Worm (Caenorhabditis elegans) whole organism, L1 larva: ENCODE results near the gene F43E2.1.

ENCODE experiments used
- C04F5.9 ChIP-seq: sonication (generic microtip); optimal IDR thresholded peaks from 2 replicates; lab custom pipeline; 2016; ENCODE audit warnings: missing genetic modification characterization, missing compliant biosample characterization
- C34B4.2 ChIP-seq: sonication (generic microtip); optimal IDR thresholded peaks from 2 replicates; lab custom pipeline; 2017; ENCODE audit warnings: mild to moderate bottlenecking, missing genetic modification characterization, missing compliant biosample characterization
- F16B12.6 ChIP-seq: fragments of 150-350 bp; optimal IDR thresholded peaks from 2 replicates; lab custom pipeline; 2014; ENCODE audit warnings: missing biosample characterization, missing genetic modification characterization
- Y116A8C.19 ChIP-seq: sonication (generic microtip); optimal IDR thresholded peaks from 2 replicates; lab custom pipeline; 2016; ENCODE audit warnings: missing compliant biosample characterization, missing genetic modification characterization, borderline replicate concordance
- ama-1 ChIP-seq: fragments of 150-350 bp; optimal IDR thresholded peaks from 2 replicates; lab custom pipeline; 2014
- ceh-8 ChIP-seq: fragments of 200-800 bp; sonication (Bioruptor generic); optimal IDR thresholded peaks from 2 replicates; lab custom pipeline; 2018; ENCODE audit warnings: mild to moderate bottlenecking, missing genetic modification characterization, moderate library complexity, missing compliant biosample characterization
- ceh-88 ChIP-seq: fragments of 200-800 bp; sonication (Bioruptor generic); IDR thresholded peaks from 2 replicates; pipeline ENCODE4 v1.3.6; 2022; ENCODE audit warnings: missing genetic modification characterization, missing compliant biosample characterization
- ces-1 ChIP-seq: fragments of 150-350 bp; optimal IDR thresholded peaks from 2 replicates; lab custom pipeline; 2014; ENCODE audit warnings: missing biosample characterization, missing genetic modification reagents, missing genetic modification characterization
- dpl-1 ChIP-seq, 3 experiments: fragments of 150-350 bp in 2 of 3; sonication (generic microtip) in 1 of 3; optimal IDR thresholded peaks; 2 replicates each; lab custom pipeline; 2014 to 2017; ENCODE audit warnings: missing biosample characterization in 3 of 3, missing genetic modification characterization in 3 of 3, missing genetic modification reagents in 3 of 3
- dsc-1 ChIP-seq: sonication (generic microtip); optimal IDR thresholded peaks from 2 replicates; lab custom pipeline; 2016; ENCODE audit warnings: mild to moderate bottlenecking, missing genetic modification characterization, missing compliant biosample characterization
- efl-1 ChIP-seq, 4 experiments: fragments of 150-350 bp; optimal IDR thresholded peaks in 3 of 4; peaks in 1 of 4; 1 replicate in 1 of 4; 2 replicates in 3 of 4; lab custom pipeline; 2014; ENCODE audit warnings: missing biosample characterization in 2 of 4, missing genetic modification characterization in 2 of 4, missing genetic modification reagents in 2 of 4
- efl-3 ChIP-seq: fragments of 200-800 bp; sonication (Bioruptor generic); optimal IDR thresholded peaks from 2 replicates; lab custom pipeline; 2018; ENCODE audit warnings: mild to moderate bottlenecking, missing genetic modification characterization, missing compliant biosample characterization
- egl-13 ChIP-seq: sonication (generic microtip); optimal IDR thresholded peaks from 2 replicates; lab custom pipeline; 2016; ENCODE audit warnings: missing genotype, missing genetic modification reagents, missing genetic modification characterization, missing compliant biosample characterization
- egl-27 ChIP-seq, 2 experiments: fragments of 150-350 bp in 1 of 2; sonication (generic microtip); optimal IDR thresholded peaks; 3 replicates each; lab custom pipeline; 2017 to 2018; ENCODE audit warnings: missing biosample characterization in 2 of 2, missing genetic modification characterization in 2 of 2, missing genetic modification reagents in 2 of 2
- elt-2 ChIP-seq: sonication (generic microtip); optimal IDR thresholded peaks from 2 replicates; lab custom pipeline; 2016; ENCODE audit warnings: missing genetic modification characterization, mild to moderate bottlenecking, inconsistent platforms, missing compliant biosample characterization, missing genetic modification reagents
- elt-3 ChIP-seq, 6 experiments: fragments of 150-350 bp in 1 of 6; sonication (generic microtip); optimal IDR thresholded peaks; 2 replicates each; lab custom pipeline; 2017 to 2018; ENCODE audit warnings: missing biosample characterization in 6 of 6, missing genetic modification characterization in 6 of 6, inconsistent platforms in 1 of 6
- ets-5 ChIP-seq: fragments of 200-800 bp; sonication (Bioruptor generic); IDR thresholded peaks from 2 replicates; pipeline ENCODE4 v1.3.6; 2022; ENCODE audit warnings: missing genetic modification characterization, missing compliant biosample characterization
- fkh-10 ChIP-seq: sonication (generic microtip); optimal IDR thresholded peaks from 2 replicates; lab custom pipeline; 2017; ENCODE audit warnings: missing biosample characterization, missing genetic modification reagents, missing genetic modification characterization
- hlh-17 ChIP-seq: fragments of 200-800 bp; sonication (Bioruptor generic); optimal IDR thresholded peaks from 2 replicates; lab custom pipeline; 2018; ENCODE audit warnings: missing genetic modification characterization, mild to moderate bottlenecking, missing compliant biosample characterization, moderate library complexity, borderline replicate concordance
- hlh-4 ChIP-seq: sonication (generic microtip); optimal IDR thresholded peaks from 2 replicates; lab custom pipeline; 2016; ENCODE audit warnings: mild to moderate bottlenecking, missing genetic modification characterization, missing compliant biosample characterization
- hpl-2 ChIP-seq: fragments of 150-350 bp; optimal IDR thresholded peaks from 2 replicates; lab custom pipeline; 2014; ENCODE audit warnings: missing biosample characterization, missing genetic modification reagents, missing genetic modification characterization
- irx-1 ChIP-seq: sonication (generic microtip); optimal IDR thresholded peaks from 2 replicates; lab custom pipeline; 2016; ENCODE audit warnings: missing genetic modification characterization, missing compliant biosample characterization
- isw-1 ChIP-seq: fragments of 200-800 bp; sonication (Bioruptor generic); IDR thresholded peaks from 2 replicates; pipeline ENCODE4 v1.3.6; 2022; ENCODE audit warnings: missing genetic modification characterization, missing compliant biosample characterization
- jun-1 ChIP-seq: fragments of 150-350 bp; optimal IDR thresholded peaks from 2 replicates; lab custom pipeline; 2014; ENCODE audit warnings: missing biosample characterization, missing genetic modification reagents, missing genetic modification characterization
- lin-13 ChIP-seq: fragments of 150-350 bp; optimal IDR thresholded peaks from 2 replicates; lab custom pipeline; 2014; ENCODE audit warnings: missing biosample characterization, missing genetic modification reagents, missing genetic modification characterization
- lin-15B ChIP-seq: fragments of 150-350 bp; sonication (generic microtip); optimal IDR thresholded peaks from 3 replicates; lab custom pipeline; 2014; ENCODE audit warnings: missing biosample characterization, missing genetic modification characterization
- lin-39 ChIP-seq: fragments of 150-350 bp; optimal IDR thresholded peaks from 2 replicates; lab custom pipeline; 2014; ENCODE audit warnings: missing biosample characterization, missing genetic modification reagents, missing genetic modification characterization
- lir-3 ChIP-seq: sonication (generic microtip); optimal IDR thresholded peaks from 2 replicates; lab custom pipeline; 2016; ENCODE audit warnings: mild to moderate bottlenecking, missing genetic modification characterization, moderate library complexity, missing compliant biosample characterization; ENCODE audit not compliant: poor library complexity
- lsy-2 ChIP-seq, 2 experiments: fragments of 150-350 bp; optimal IDR thresholded peaks; 2 replicates each; lab custom pipeline; 2014; ENCODE audit warnings: missing biosample characterization in 2 of 2, missing genetic modification characterization in 2 of 2
- mab-9 ChIP-seq: fragments of 200-800 bp; sonication (Bioruptor generic); IDR thresholded peaks from 2 replicates; pipeline ENCODE4 v1.3.6; 2022; ENCODE audit warnings: missing genetic modification reagents, missing genetic modification characterization, missing compliant biosample characterization
- mdl-1 ChIP-seq, 2 experiments: fragments of 150-350 bp; optimal IDR thresholded peaks; 2 replicates each; lab custom pipeline; 2014 to 2017; ENCODE audit warnings: missing biosample characterization in 2 of 2, missing genetic modification characterization in 2 of 2, inconsistent platforms in 1 of 2
- mef-2 ChIP-seq: fragments of 150-350 bp; optimal IDR thresholded peaks from 2 replicates; lab custom pipeline; 2014; ENCODE audit warnings: missing biosample characterization, missing genetic modification characterization
- mep-1 ChIP-seq: fragments of 150-350 bp; optimal IDR thresholded peaks from 2 replicates; lab custom pipeline; 2014; ENCODE audit warnings: missing biosample characterization, missing genetic modification characterization
- nhr-11 ChIP-seq: fragments of 150-350 bp; optimal IDR thresholded peaks from 2 replicates; lab custom pipeline; 2014; ENCODE audit warnings: missing biosample characterization, missing genetic modification characterization
- nhr-20 ChIP-seq: sonication (generic microtip); optimal IDR thresholded peaks from 2 replicates; lab custom pipeline; 2016; ENCODE audit warnings: mild to moderate bottlenecking, missing genetic modification characterization, missing compliant biosample characterization
- nhr-237 ChIP-seq: fragments of 150-350 bp; optimal IDR thresholded peaks from 2 replicates; lab custom pipeline; 2014; ENCODE audit warnings: missing biosample characterization, missing genetic modification characterization
- nhr-47 ChIP-seq: sonication (generic microtip); optimal IDR thresholded peaks from 2 replicates; lab custom pipeline; 2016; ENCODE audit warnings: mild to moderate bottlenecking, missing genetic modification characterization, moderate library complexity, missing compliant biosample characterization
- nhr-76 ChIP-seq: sonication (generic microtip); optimal IDR thresholded peaks from 2 replicates; lab custom pipeline; 2017; ENCODE audit warnings: missing biosample characterization, missing genetic modification characterization
- nhr-77 ChIP-seq: fragments of 150-350 bp; optimal IDR thresholded peaks from 2 replicates; lab custom pipeline; 2014; ENCODE audit warnings: missing biosample characterization, missing genetic modification characterization
- nhr-85 ChIP-seq: sonication (generic microtip); peaks from one replicate; lab custom pipeline; 2016; ENCODE audit warnings: missing genetic modification characterization, inconsistent platforms, missing compliant biosample characterization
- pqm-1 ChIP-seq: sonication (generic microtip); optimal IDR thresholded peaks from 3 replicates; lab custom pipeline; 2017; ENCODE audit warnings: missing biosample characterization, missing genetic modification characterization
- rnt-1 ChIP-seq: sonication (generic microtip); optimal IDR thresholded peaks from 2 replicates; lab custom pipeline; 2016; ENCODE audit warnings: mild to moderate bottlenecking, missing genetic modification characterization, moderate library complexity, missing compliant biosample characterization
- skn-1 ChIP-seq: fragments of 150-350 bp; optimal IDR thresholded peaks from 2 replicates; lab custom pipeline; 2014; ENCODE audit warnings: missing biosample characterization, missing genetic modification characterization
- sup-37 ChIP-seq: fragments of 200-800 bp; sonication (Bioruptor generic); optimal IDR thresholded peaks from 2 replicates; lab custom pipeline; 2018; ENCODE audit warnings: mild to moderate bottlenecking, missing genetic modification characterization, missing compliant biosample characterization
- swsn-7 ChIP-seq: sonication (generic microtip); optimal IDR thresholded peaks from 2 replicates; lab custom pipeline; 2016; ENCODE audit warnings: missing genetic modification characterization, missing compliant biosample characterization
- tbx-2 ChIP-seq: sonication (generic microtip); optimal IDR thresholded peaks from 2 replicates; lab custom pipeline; 2016; ENCODE audit warnings: missing genetic modification characterization, missing compliant biosample characterization
- tlp-1 ChIP-seq: fragments of 150-350 bp; optimal IDR thresholded peaks from 2 replicates; lab custom pipeline; 2014; ENCODE audit warnings: missing biosample characterization, missing genetic modification characterization
- unc-130 ChIP-seq: fragments of 150-350 bp; optimal IDR thresholded peaks from 2 replicates; lab custom pipeline; 2017; ENCODE audit warnings: missing biosample characterization, missing genetic modification characterization, inconsistent platforms
- unc-30 ChIP-seq: sonication (generic microtip); optimal IDR thresholded peaks from 2 replicates; lab custom pipeline; 2017; ENCODE audit warnings: missing biosample characterization, missing genetic modification characterization
- unc-86 ChIP-seq: sonication (generic microtip); optimal IDR thresholded peaks from 2 replicates; lab custom pipeline; 2016; ENCODE audit warnings: missing genetic modification characterization, missing compliant biosample characterization
- vab-15 ChIP-seq: sonication (generic microtip); optimal IDR thresholded peaks from 2 replicates; lab custom pipeline; 2017; ENCODE audit warnings: missing genotype, mild to moderate bottlenecking, missing genetic modification characterization, missing compliant biosample characterization
- xbp-1 ChIP-seq: sonication (generic microtip); optimal IDR thresholded peaks from 2 replicates; lab custom pipeline; 2016; ENCODE audit warnings: missing genetic modification characterization, missing compliant biosample characterization
- zag-1 ChIP-seq: fragments of 150-350 bp; optimal IDR thresholded peaks from 2 replicates; lab custom pipeline; 2014; ENCODE audit warnings: missing biosample characterization, missing genetic modification characterization
- zip-4 ChIP-seq: fragments of 200-800 bp; sonication (Bioruptor generic); optimal IDR thresholded peaks from 2 replicates; lab custom pipeline; 2018; ENCODE audit warnings: mild to moderate bottlenecking, missing genetic modification characterization, moderate library complexity, missing compliant biosample characterization

The F43E2.1 gene

ce11 chrII:7326997-7327396, 48.1 kb upstream of the F43E2.1 start (continued):
- no peak for TF ChIP-seq ama-1 (lab: Kevin White, UChicago)
- no peak for TF ChIP-seq mdl-1 (tag; optimal IDR thresholded peaks at IDR 0.05; lab: Kevin White, UChicago)
- no peak for TF ChIP-seq ets-5 (GFP tag; lab: Robert Waterston, UW)
- no peak for TF ChIP-seq zag-1
- peak; percentile 74 for TF ChIP-seq tbx-2
- no peak for TF ChIP-seq efl-3 (GFP tag; lab: Kevin White, UChicago)
- TF ChIP-seq elt-3 (tag; optimal IDR thresholded peaks at IDR 0.05; lab: Kevin White, UChicago), result no peak
- TF ChIP-seq nhr-47 (tag; lab: Kevin White, UChicago), result peak; percentile 64
- TF ChIP-seq ceh-88, result no peak
- TF ChIP-seq lsy-2 (tag; optimal IDR thresholded peaks at IDR 0.05; lab: Kevin White, UChicago), result peak in 1 of 2 experiments; percentile 62
- TF ChIP-seq efl-1 (optimal IDR thresholded peaks at IDR 0.05; lab: Kevin White, UChicago), result peak; percentile 27 to 30
- TF ChIP-seq efl-1 (GFP tag; optimal IDR thresholded peaks at IDR 0.05 in 1 of 2; lab: Kevin White, UChicago), result no peak
- no peak for TF ChIP-seq skn-1 (tag; lab: Kevin White, UChicago)
- no peak for TF ChIP-seq nhr-237 (tag; lab: Kevin White, UChicago)
- no peak for TF ChIP-seq zip-4 (GFP tag; lab: Kevin White, UChicago)
- peak; percentile 67 for TF ChIP-seq irx-1
- TF ChIP-seq vab-15 (tag; lab: Kevin White, UChicago), result no peak
- TF ChIP-seq lin-13 (GFP tag; lab: Kevin White, UChicago), result no peak
- TF ChIP-seq hlh-17 (GFP tag; lab: Kevin White, UChicago), result no peak
- no peak for TF ChIP-seq C34B4.2
- peak; percentile 17 for TF ChIP-seq egl-13 (tag; lab: Kevin White, UChicago)
- TF ChIP-seq dpl-1 (GFP tag; optimal IDR thresholded peaks at IDR 0.05; lab: Kevin White, UChicago), result peak in 1 of 3 experiments; percentile 22
- TF ChIP-seq hlh-4 (tag; lab: Kevin White, UChicago), result no peak
- no peak for TF ChIP-seq mef-2
- no peak for TF ChIP-seq Y116A8C.19 (tag; lab: Kevin White, UChicago)
- TF ChIP-seq sup-37 (GFP tag; lab: Kevin White, UChicago), result no peak
- no peak for TF ChIP-seq C04F5.9 (tag; lab: Kevin White, UChicago)
- TF ChIP-seq mab-9 (GFP tag; lab: Robert Waterston, UW), result no peak
- peak; percentile 68 for TF ChIP-seq swsn-7 (tag; lab: Kevin White, UChicago)
- no peak for TF ChIP-seq nhr-76
- peak; percentile 50 for TF ChIP-seq isw-1
- TF ChIP-seq jun-1, result peak; percentile 16
- no peak for TF ChIP-seq elt-2 (tag; lab: Kevin White, UChicago)
- peak; percentile 38 for TF ChIP-seq dsc-1 (tag; lab: Kevin White, UChicago)
- peak; percentile 43 for TF ChIP-seq xbp-1 (tag; lab: Kevin White, UChicago)
- no peak for TF ChIP-seq lir-3
- TF ChIP-seq tlp-1 (tag; lab: Kevin White, UChicago), result no peak
- peak; percentile 63 for TF ChIP-seq unc-86 (tag; lab: Kevin White, UChicago)
- TF ChIP-seq hpl-2 (GFP tag; lab: Kevin White, UChicago), result no peak
- no peak for TF ChIP-seq lin-39
- TF ChIP-seq nhr-85 (tag; lab: Kevin White, UChicago), result no peak
- TF ChIP-seq mep-1 (tag; lab: Kevin White, UChicago), result peak; percentile 25
- peak; percentile 35 for TF ChIP-seq nhr-20 (tag; lab: Kevin White, UChicago)
- TF ChIP-seq lin-15B (tag; lab: Kevin White, UChicago), result no peak
- no peak for TF ChIP-seq unc-130 (tag; lab: Kevin White, UChicago)
- TF ChIP-seq F16B12.6 (tag; lab: Kevin White, UChicago), result no peak
- no peak for TF ChIP-seq nhr-77 (tag; lab: Kevin White, UChicago)
- peak; percentile 59 for TF ChIP-seq fkh-10
- TF ChIP-seq ces-1 (GFP tag; lab: Kevin White, UChicago), result no peak
- peak; percentile 46 for TF ChIP-seq rnt-1 (tag; lab: Kevin White, UChicago)
- TF ChIP-seq egl-27 (tag; optimal IDR thresholded peaks at IDR 0.05; lab: Kevin White, UChicago), result peak in 1 of 2 experiments; percentile 3
- no peak for TF ChIP-seq nhr-11 (tag; lab: Kevin White, UChicago)
- TF ChIP-seq ceh-8 (GFP tag; lab: Kevin White, UChicago), result no peak
- TF ChIP-seq unc-30, result no peak
- no peak for TF ChIP-seq pqm-1 (tag; lab: Kevin White, UChicago)
